Fruit fly (Drosophila melanogaster) whole organism, pupa: Measurements from ENCODE around the gene CG17078.

Experiments used
- CG10348 ChIP-seq: fragments of 200-800 bp; sonication (Bioruptor generic); IDR thresholded peaks from 2 replicates; pipeline ENCODE4 v1.3.6; 2022; ENCODE audit warnings: missing biosample characterization, missing genetic modification characterization
- CG12605 ChIP-seq: fragments of 200-800 bp; sonication (Bioruptor generic); IDR thresholded peaks from 2 replicates; pipeline ENCODE4 v1.3.6; 2022; ENCODE audit warnings: missing biosample characterization, missing genetic modification characterization
- CG13204 ChIP-seq: fragments of 200-800 bp; sonication (Bioruptor generic); optimal IDR thresholded peaks from 2 replicates; lab custom pipeline; 2018; ENCODE audit warnings: missing biosample characterization, mild to moderate bottlenecking, missing genetic modification characterization, moderate library complexity
- CG14655 ChIP-seq: fragments of 200-800 bp; sonication (Bioruptor generic); optimal IDR thresholded peaks from 3 replicates; lab custom pipeline; 2017; ENCODE audit warnings: mild to moderate bottlenecking, missing biosample characterization, missing genetic modification reagents, missing genetic modification characterization
- CG15710 ChIP-seq: fragments of 200-800 bp; sonication (Bioruptor generic); optimal IDR thresholded peaks from 2 replicates; lab custom pipeline; 2018; ENCODE audit warnings: missing biosample characterization, mild to moderate bottlenecking, missing genetic modification characterization, moderate library complexity
- CG17806 ChIP-seq: fragments of 200-800 bp; sonication (Bioruptor generic); optimal IDR thresholded peaks from 2 replicates; lab custom pipeline; 2018; ENCODE audit warnings: missing biosample characterization, mild to moderate bottlenecking, missing genetic modification characterization, moderate library complexity
- CG32121 ChIP-seq: fragments of 200-800 bp; sonication (Bioruptor generic); IDR thresholded peaks from 2 replicates; pipeline ENCODE4 v1.3.6; 2022; ENCODE audit warnings: missing biosample characterization, missing genetic modification characterization
- CG34367 ChIP-seq: fragments of 200-800 bp; sonication (Bioruptor generic); optimal IDR thresholded peaks from 2 replicates; lab custom pipeline; 2018; ENCODE audit warnings: missing biosample characterization, mild to moderate bottlenecking, missing genetic modification characterization
- CG4496 ChIP-seq: fragments of 200-800 bp; sonication (Bioruptor generic); IDR thresholded peaks from 3 replicates; pipeline ENCODE4 v1.3.6; 2022; ENCODE audit warnings: missing biosample characterization, missing genetic modification characterization
- CG8159 ChIP-seq: fragments of 200-800 bp; sonication (Bioruptor generic); optimal IDR thresholded peaks from 3 replicates; lab custom pipeline; 2018; ENCODE audit warnings: missing biosample characterization, mild to moderate bottlenecking, missing genetic modification characterization, moderate library complexity
- CG8301 ChIP-seq: fragments of 200-800 bp; sonication (Bioruptor generic); optimal IDR thresholded peaks from 2 replicates; lab custom pipeline; 2018; ENCODE audit warnings: missing biosample characterization, mild to moderate bottlenecking, missing genetic modification characterization
- CG9948 ChIP-seq: fragments of 200-800 bp; sonication (Bioruptor generic); optimal IDR thresholded peaks from 2 replicates; lab custom pipeline; 2018; ENCODE audit warnings: missing biosample characterization, mild to moderate bottlenecking, missing genetic modification characterization, moderate library complexity
- D1 ChIP-seq: fragments of 200-800 bp; sonication (Bioruptor generic); optimal IDR thresholded peaks from 2 replicates; lab custom pipeline; 2018; ENCODE audit warnings: missing biosample characterization, mild to moderate bottlenecking, missing genetic modification characterization, moderate library complexity
- EcR ChIP-seq: fragments of 200-800 bp; sonication (Bioruptor generic); optimal IDR thresholded peaks from 3 replicates; lab custom pipeline; 2019; ENCODE audit warnings: missing biosample characterization, missing genetic modification characterization, mild to moderate bottlenecking, moderate library complexity, missing genetic modification reagents
- Ets98B ChIP-seq: fragments of 200-800 bp; sonication (Bioruptor generic); IDR thresholded peaks from 2 replicates; pipeline ENCODE4 v1.3.6; 2022; ENCODE audit warnings: missing biosample characterization, missing genetic modification characterization
- Pif1A ChIP-seq: fragments of 200-800 bp; sonication (Bioruptor generic); optimal IDR thresholded peaks from 3 replicates; lab custom pipeline; 2016; ENCODE audit warnings: missing biosample characterization, missing genetic modification characterization
- Pif1B ChIP-seq: fragments of 200-800 bp; sonication (Bioruptor generic); optimal IDR thresholded peaks from 3 replicates; lab custom pipeline; 2016; ENCODE audit warnings: missing biosample characterization, missing genetic modification characterization
- Snoo ChIP-seq: fragments of 200-800 bp; sonication (Bioruptor generic); optimal IDR thresholded peaks from 3 replicates; lab custom pipeline; 2017; ENCODE audit warnings: missing biosample characterization, mild to moderate bottlenecking, missing genetic modification characterization, inconsistent platforms
- fd96Ca ChIP-seq: fragments of 200-800 bp; sonication (Bioruptor generic); IDR thresholded peaks from 3 replicates; pipeline ENCODE4 v1.3.6; 2022; ENCODE audit warnings: missing biosample characterization, missing genetic modification characterization
- gl ChIP-seq: fragments of 200-800 bp; sonication (Bioruptor generic); optimal IDR thresholded peaks from 2 replicates; lab custom pipeline; 2018; ENCODE audit warnings: missing biosample characterization, mild to moderate bottlenecking, missing genetic modification characterization
- rn ChIP-seq: fragments of 200-800 bp; sonication (Bioruptor generic); IDR thresholded peaks from 2 replicates; pipeline ENCODE4 v1.3.6; 2022; ENCODE audit warnings: missing biosample characterization, missing genetic modification characterization

CG17078 gene

DNA sequence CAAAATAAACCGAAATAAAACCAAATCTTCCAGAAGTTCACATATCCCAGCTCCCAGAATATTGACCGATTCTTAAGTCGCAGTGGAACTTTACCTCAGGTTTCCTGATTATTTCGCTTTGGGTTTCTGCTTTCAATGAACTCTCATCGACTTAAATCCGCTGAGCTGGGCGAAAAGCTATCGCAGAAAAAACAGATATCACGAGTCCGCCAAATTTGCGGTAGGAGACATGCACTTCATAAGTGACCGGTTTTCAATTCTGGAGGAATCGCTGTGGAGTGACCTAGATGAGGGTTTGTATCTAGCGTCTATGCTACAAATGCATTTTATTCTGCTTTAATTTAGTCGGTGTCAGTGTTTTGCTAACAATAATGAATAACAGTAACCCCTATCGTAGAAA lies 27.2 kb upstream of the CG17078 start:
- TF ChIP-seq CG10348 (GFP tag; lab: Robert Waterston, UW) (no peak), fd96Ca (GFP tag; lab: Robert Waterston, UW) (no peak), CG9948 (no peak)
- TF ChIP-seq, all 21 proteins: peak for 0

- TF ChIP-seq CG12605 (no peak), CG15710 (tag; lab: Kevin White, UChicago) (no peak), D1 (no peak), CG32121 (GFP tag; lab: Robert Waterston, UW) (no peak), CG10348 (GFP tag; lab: Robert Waterston, UW) (no peak)
Observed at dm6 chr2L:303306-303962, 25.4 kb upstream of the CG17078 start.

DNA sequence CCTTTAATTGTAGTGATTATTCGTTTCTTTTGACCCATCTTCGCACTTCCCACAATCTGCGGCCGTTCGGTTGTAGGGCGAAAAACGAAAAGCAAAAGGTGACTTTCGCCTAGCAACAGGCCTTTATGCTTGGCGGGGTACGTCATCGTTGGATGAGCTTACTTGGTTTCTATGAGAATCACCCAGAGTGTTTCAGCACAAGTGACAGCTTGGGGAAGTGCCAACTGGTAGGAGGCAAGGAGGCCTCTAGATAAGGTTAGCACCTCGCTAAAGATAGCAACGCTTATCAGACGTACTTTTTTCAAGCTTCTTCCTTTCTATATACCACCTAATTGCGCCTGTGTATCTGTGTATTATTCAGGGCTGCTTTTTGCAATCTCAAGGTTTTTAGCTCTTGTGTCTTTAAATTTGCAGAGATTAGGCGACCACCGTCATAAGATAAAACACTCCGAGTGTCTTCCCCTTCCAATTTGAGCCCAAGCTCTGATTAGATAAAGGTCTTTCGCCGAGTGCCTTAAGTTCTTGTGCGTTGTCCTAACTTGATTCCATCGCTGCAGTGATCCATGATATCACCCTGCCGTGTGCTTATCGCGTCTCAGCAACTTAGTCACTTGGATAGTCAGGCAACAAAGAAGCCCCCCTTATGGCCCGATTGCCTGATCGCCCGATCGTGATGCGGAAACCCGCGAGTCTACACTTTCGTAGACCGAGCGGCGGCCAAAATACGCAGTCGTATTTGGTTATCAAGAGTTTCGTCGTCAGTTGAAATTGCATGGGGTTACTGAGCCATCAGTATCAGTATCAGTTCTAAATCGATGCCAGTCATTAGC lies 23.1 kb upstream of the CG17078 start:
- TF ChIP-seq CG15710 (tag; lab: Kevin White, UChicago) (no peak), fd96Ca (GFP tag; lab: Robert Waterston, UW) (no peak), Pif1B (no peak), CG14655 (GFP tag; lab: Kevin White, UChicago) (no peak), CG8301 (tag; lab: Kevin White, UChicago) (no peak), CG9948 (no peak), CG17806 (tag; lab: Kevin White, UChicago) (no peak), CG34367 (tag; lab: Kevin White, UChicago) (no peak), CG13204 (no peak), Snoo (no peak), CG32121 (GFP tag; lab: Robert Waterston, UW) (no peak), rn (no peak), CG10348 (GFP tag; lab: Robert Waterston, UW) (no peak), D1 (no peak), Ets98B (GFP tag; lab: Robert Waterston, UW) (no peak), EcR (GFP tag; lab: Kevin White, UChicago) (no peak), gl (no peak), CG8159 (no peak), CG12605 (no peak)

DNA sequence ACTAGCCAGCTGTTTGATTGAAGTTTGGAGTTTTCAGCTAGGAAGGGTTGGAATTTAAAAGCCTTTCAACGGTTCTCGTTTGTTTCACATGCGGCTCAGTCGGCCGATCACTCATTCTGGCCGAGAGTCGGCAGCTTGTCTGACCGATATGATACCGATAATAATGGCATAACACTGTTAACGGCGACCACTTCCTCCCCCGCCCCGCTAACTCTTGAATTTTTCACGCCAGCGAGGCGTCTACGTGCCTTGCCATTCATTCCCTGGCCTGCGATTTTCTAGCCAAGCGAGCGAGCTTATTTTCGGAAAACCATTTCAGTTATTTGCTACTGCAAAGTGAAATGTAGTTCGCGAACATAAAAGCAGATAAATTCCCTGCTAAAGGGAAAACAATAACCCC lies 22.0 kb upstream of the CG17078 start:
- no peak for TF ChIP-seq Snoo
- TF ChIP-seq CG12605 = no peak
- TF ChIP-seq Ets98B (GFP tag; lab: Robert Waterston, UW) = no peak
- no peak for TF ChIP-seq EcR (GFP tag; lab: Kevin White, UChicago)
- TF ChIP-seq Pif1B = no peak
- TF ChIP-seq CG15710 (tag; lab: Kevin White, UChicago) = no peak
- no peak for TF ChIP-seq CG9948
- no peak for TF ChIP-seq gl
- TF ChIP-seq rn = no peak
- no peak for TF ChIP-seq CG17806 (tag; lab: Kevin White, UChicago)

- TF ChIP-seq Snoo (no peak), CG10348 (GFP tag; lab: Robert Waterston, UW) (no peak), CG4496 (GFP tag; lab: Robert Waterston, UW) (no peak), rn (no peak), Pif1A (GFP tag; lab: Kevin White, UChicago) (no peak), gl (no peak), Pif1B (no peak), CG34367 (tag; lab: Kevin White, UChicago) (no peak), CG8301 (tag; lab: Kevin White, UChicago) (no peak), EcR (GFP tag; lab: Kevin White, UChicago) (no peak), fd96Ca (GFP tag; lab: Robert Waterston, UW) (no peak; the same call in 2 of the 3 replicates), CG12605 (no peak), CG15710 (tag; lab: Kevin White, UChicago) (no peak), CG14655 (GFP tag; lab: Kevin White, UChicago) (no peak), D1 (no peak)
Observed at dm6 chr2L:299038-299437, 21.0 kb upstream of the CG17078 start.

- TF ChIP-seq CG13204 (peak; percentile 79), CG32121 (GFP tag; lab: Robert Waterston, UW) (peak; percentile 62; the same call in 1 of the 2 replicates), CG4496 (GFP tag; lab: Robert Waterston, UW) (no peak), Ets98B (GFP tag; lab: Robert Waterston, UW) (peak; percentile 22; the same call in 1 of the 2 replicates), CG9948 (no peak), CG8159 (no peak), CG12605 (no peak), fd96Ca (GFP tag; lab: Robert Waterston, UW) (peak; percentile 16; the same call in 1 of the 3 replicates), CG10348 (GFP tag; lab: Robert Waterston, UW) (no peak), CG15710 (tag; lab: Kevin White, UChicago) (no peak), rn (no peak), CG14655 (GFP tag; lab: Kevin White, UChicago) (no peak), Pif1B (no peak), CG17806 (tag; lab: Kevin White, UChicago) (no peak), Pif1A (GFP tag; lab: Kevin White, UChicago) (no peak)
Observed at dm6 chr2L:298285-298644, 20.2 kb upstream of the CG17078 start.
